Worm (Caenorhabditis elegans) whole organism, L1 larva: Measurements from ENCODE around the gene K04C2.5.

ENCODE experiments used
- C04F5.9 ChIP-seq: sonication (generic microtip); optimal IDR thresholded peaks from 2 replicates; lab custom pipeline; 2016; ENCODE audit warnings: missing genetic modification characterization, missing compliant biosample characterization
- lsy-2 ChIP-seq, 2 experiments: fragments of 150-350 bp; optimal IDR thresholded peaks; 2 replicates each; lab custom pipeline; 2014; ENCODE audit warnings: missing biosample characterization in 2 of 2, missing genetic modification characterization in 2 of 2
- mdl-1 ChIP-seq, 2 experiments: fragments of 150-350 bp; optimal IDR thresholded peaks; 2 replicates each; lab custom pipeline; 2014 to 2017; ENCODE audit warnings: missing biosample characterization in 2 of 2, missing genetic modification characterization in 2 of 2, inconsistent platforms in 1 of 2
- snpc-4 ChIP-seq: fragments of 150-350 bp; optimal IDR thresholded peaks from 2 replicates; lab custom pipeline; 2014; ENCODE audit warnings: missing biosample characterization, missing genetic modification characterization

- TF ChIP-seq mdl-1 (tag; optimal IDR thresholded peaks at IDR 0.05; lab: Kevin White, UChicago) (no peak), lsy-2 (tag; optimal IDR thresholded peaks at IDR 0.05; lab: Kevin White, UChicago) (no peak), snpc-4 (tag; lab: Kevin White, UChicago) (no peak), C04F5.9 (no peak)
Observed at ce11 chrIII:6881745-6882144, 9.7 kb downstream of the K04C2.5 start.
